Worm (Caenorhabditis elegans): ENCODE results near the gene Y39H10B.3.
A peak's percentile ranks its signal among the peaks of the same experiment; 100 is the strongest.

The Y39H10B.3 gene

DNA sequence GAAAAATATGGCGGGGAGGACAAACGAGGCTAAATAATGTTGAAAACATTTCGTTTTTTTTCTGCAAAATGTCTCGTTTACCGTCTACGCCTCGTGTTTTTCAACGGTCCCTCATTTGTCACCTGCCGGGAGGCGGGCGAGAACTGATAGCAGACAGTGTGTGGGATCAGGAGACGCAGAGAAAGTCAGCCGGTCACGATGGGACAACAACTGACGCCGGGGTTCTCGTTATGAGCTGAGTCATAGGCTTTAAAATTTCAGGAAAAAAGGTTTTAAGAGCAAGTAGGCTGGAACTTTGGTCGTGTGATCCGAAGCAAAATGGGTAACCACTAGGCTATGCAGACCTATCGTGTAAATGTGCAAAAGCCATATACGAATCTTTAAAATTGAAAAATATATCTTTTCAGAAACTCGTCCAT, 15.2 kb downstream of the Y39H10B.3 start, which contains the start of gene W08A12.2 (continued):
- peak; percentile 74; the same call in 1 of the 2 replicates for TF ChIP-seq nhr-41 (GFP tag; IDR thresholded peaks at IDR 0.05)
- peak in 1 of 2 experiments; percentile 34 for TF ChIP-seq unc-62 (GFP tag; optimal IDR thresholded peaks at IDR 0.05 in 1 of 2)
- no peak for TF ChIP-seq unc-62 (tag; optimal IDR thresholded peaks at IDR 0.05)
- peak; percentile 71 for TF ChIP-seq vab-7 (GFP tag; IDR thresholded peaks at IDR 0.05)
- TF ChIP-seq dmd-6 (GFP tag; IDR thresholded peaks at IDR 0.05) = peak; percentile 25; the same call in 1 of the 2 replicates
- no peak for TF ChIP-seq unc-39 (tag; optimal IDR thresholded peaks at IDR 0.05)
- 0 out of 2 replicates have a peak, but pooled peaks have one; percentile 39 for TF ChIP-seq snpc-1.2 (GFP tag; IDR thresholded peaks at IDR 0.05)
- no peak for TF ChIP-seq ceh-82 (tag; optimal IDR thresholded peaks at IDR 0.05)
- no peak for TF ChIP-seq ctbp-1 (GFP tag; IDR thresholded peaks at IDR 0.05)
- TF ChIP-seq F10B5.3 (tag; optimal IDR thresholded peaks at IDR 0.05) = no peak
- peak; percentile 56 for TF ChIP-seq Y48G9A.11 (GFP tag; IDR thresholded peaks at IDR 0.05)
- TF ChIP-seq F26F4.8 (GFP tag; conservative IDR thresholded peaks at IDR 0.05) = peak; percentile 82
- TF ChIP-seq ces-1 (GFP tag; optimal IDR thresholded peaks at IDR 0.05) = no peak
- TF ChIP-seq lin-39 (tag; optimal IDR thresholded peaks at IDR 0.05) = no peak
- TF ChIP-seq hlh-11 (tag; optimal IDR thresholded peaks at IDR 0.05) = peak; percentile 66
- TF ChIP-seq saeg-2 (GFP tag; IDR thresholded peaks at IDR 0.05) = no peak
- TF ChIP-seq php-3 (GFP tag; IDR thresholded peaks at IDR 0.05) = 0 out of 2 replicates have a peak, but pooled peaks have one; percentile 34
- TF ChIP-seq zfp-2 (tag; optimal IDR thresholded peaks at IDR 0.05) = no peak
- 0 out of 2 replicates have a peak, but pooled peaks have one; percentile 60 for TF ChIP-seq Y75B8A.6 (GFP tag; IDR thresholded peaks at IDR 0.05)
- TF ChIP-seq snpc-4 (tag; optimal IDR thresholded peaks at IDR 0.05) = no peak
- TF ChIP-seq hif-1 (tag; optimal IDR thresholded peaks at IDR 0.05) = peak in 1 of 2 experiments; percentile 15
- no peak for TF ChIP-seq lsy-2 (tag; optimal IDR thresholded peaks at IDR 0.05)
- no peak for TF ChIP-seq lin-13 (GFP tag; optimal IDR thresholded peaks at IDR 0.05)
- TF ChIP-seq lin-15B (tag; optimal IDR thresholded peaks at IDR 0.05) = no peak
- no peak for TF ChIP-seq ZK546.5 (tag; optimal IDR thresholded peaks at IDR 0.05)
- 0 out of 2 replicates have a peak, but pooled peaks have one; percentile 18 for TF ChIP-seq hmg-1.1 (GFP tag; IDR thresholded peaks at IDR 0.05)
- peak; percentile 36 for TF ChIP-seq zfp-3 (GFP tag; conservative IDR thresholded peaks at IDR 0.05)
- no peak for TF ChIP-seq spr-1 (tag; optimal IDR thresholded peaks at IDR 0.05)
- TF ChIP-seq set-16 (GFP tag; IDR thresholded peaks at IDR 0.05) = peak; percentile 16; the same call in 1 of the 2 replicates
- TF ChIP-seq ztf-11 (tag; optimal IDR thresholded peaks at IDR 0.05) = no peak
- TF ChIP-seq ama-1 (optimal IDR thresholded peaks at IDR 0.05) = no peak
- no peak for TF ChIP-seq unc-130 (GFP tag; optimal IDR thresholded peaks at IDR 0.05)
- peak; percentile 29 for TF ChIP-seq aha-1 (tag)
- TF ChIP-seq hlh-30 (tag; optimal IDR thresholded peaks at IDR 0.05; ENCODE audit: insufficient read depth) = peak; percentile 77
- peak; percentile 12 for TF ChIP-seq duxl-1 (tag; optimal IDR thresholded peaks at IDR 0.05; ENCODE audit: poor library complexity)
- TF ChIP-seq madf-9 (GFP tag; conservative IDR thresholded peaks at IDR 0.05) = no peak; the same call in 1 of the 2 replicates
- TF ChIP-seq fkh-10 (GFP tag; optimal IDR thresholded peaks at IDR 0.05) = no peak
- TF ChIP-seq dpl-1 (GFP tag; optimal IDR thresholded peaks at IDR 0.05) = no peak
- TF ChIP-seq nhr-10 (tag; optimal IDR thresholded peaks at IDR 0.05) = no peak
- TF ChIP-seq daf-16 (GFP tag; optimal IDR thresholded peaks at IDR 0.05) = peak; percentile 65 to 82
- TF ChIP-seq daf-16 (tag; optimal IDR thresholded peaks at IDR 0.05) = peak; percentile 18

- TF ChIP-seq mxl-3 (GFP tag; optimal IDR thresholded peaks at IDR 0.05) (no peak), vab-7 (GFP tag; IDR thresholded peaks at IDR 0.05) (no peak), dve-1 (tag; optimal IDR thresholded peaks at IDR 0.05; ENCODE audit: insufficient read depth) (no peak), rbr-2 (tag; optimal IDR thresholded peaks at IDR 0.05) (no peak), nhr-28 (tag; optimal IDR thresholded peaks at IDR 0.05) (no peak), zfp-2 (tag; optimal IDR thresholded peaks at IDR 0.05) (no peak), nhr-10 (tag; optimal IDR thresholded peaks at IDR 0.05) (no peak), egl-43 (GFP tag; IDR thresholded peaks at IDR 0.05) (no peak), tag-97 (GFP tag; IDR thresholded peaks at IDR 0.05) (no peak), nhr-111 (GFP tag; optimal IDR thresholded peaks at IDR 0.05) (no peak), arid-1 (GFP tag; conservative IDR thresholded peaks at IDR 0.05) (no peak), skn-1 (tag; optimal IDR thresholded peaks at IDR 0.05) (no peak)
Measured at ce11 chrV:3686292-3686691, 15.7 kb downstream of the Y39H10B.3 start.
